ENCODE assay signal across 5 fruit fly cellular contexts in the genomic region with DNA sequence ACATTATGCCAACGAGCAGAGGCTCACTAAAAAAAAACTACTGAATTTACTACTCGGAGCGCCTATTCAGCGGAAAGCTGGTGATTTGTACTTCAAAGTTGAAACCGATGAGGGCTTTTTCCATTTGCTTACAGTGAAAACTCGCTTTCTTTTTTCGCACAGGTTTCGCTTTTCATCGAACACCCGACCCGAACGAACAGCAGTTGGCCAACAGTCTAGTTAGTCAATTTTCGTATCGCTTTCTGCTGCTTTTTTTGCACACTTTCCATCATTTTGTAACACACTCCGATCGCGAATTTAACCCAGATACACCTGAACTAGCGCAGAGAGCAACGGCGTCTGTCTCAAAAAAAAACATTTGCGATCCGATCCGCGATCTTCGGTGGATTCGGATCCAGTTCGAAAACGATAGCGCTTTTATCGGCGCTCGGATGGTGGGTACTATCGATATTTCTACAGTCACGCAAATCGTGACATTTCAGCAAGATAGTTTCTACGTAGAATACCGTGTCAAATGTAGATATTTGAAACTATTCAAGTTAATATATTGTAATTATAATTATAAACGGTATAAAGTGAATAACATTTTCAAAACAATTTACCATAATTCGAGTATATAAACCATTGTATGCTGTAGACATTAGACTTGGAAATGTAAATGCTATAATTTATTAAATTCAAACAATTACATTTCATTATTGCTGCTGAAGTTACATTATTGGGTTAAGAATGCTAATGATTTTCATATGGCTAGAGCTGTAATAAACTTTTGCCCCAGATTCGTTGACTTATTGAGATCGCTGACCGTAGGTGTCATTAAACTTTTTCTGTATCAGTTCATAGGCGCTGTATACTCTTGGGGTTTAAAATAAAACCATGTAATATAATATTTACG.
TF ChIP-seq lines count a peak whose summit lies in the region.

CG5346 (minus strand) TSS at position 400 of the 895 bp plus-strand sequence.

TF ChIP-seq in whole organism, adult, 20 proteins besides CTCF, POLR2A, EP300 and RAD21 (continued from another document):
- no peak for TF ChIP-seq toe (GFP tag; optimal IDR thresholded peaks at IDR 0.05; lab: Kevin White, UChicago)
- TF ChIP-seq kay (GFP tag; lab: Kevin White, UChicago; ENCODE audit: borderline replicate concordance) = peak; percentile 63

TF ChIP-seq in whole organism, embryonic, 481 proteins besides CTCF, POLR2A, EP300 and RAD21 (continued from another document and continues in another):
- TF ChIP-seq Med (GFP tag; lab: Kevin White, UChicago) (peak; percentile 58), nmo (GFP tag; optimal IDR thresholded peaks at IDR 0.05; lab: Kevin White, UChicago) (peak; percentile 3), BtbVII (GFP tag; optimal IDR thresholded peaks at IDR 0.05; lab: Kevin White, UChicago) (no peak), CG9727 (GFP tag; optimal IDR thresholded peaks at IDR 0.05; lab: Kevin White, UChicago) (no peak), esg (GFP tag; conservative IDR thresholded peaks at IDR 0.05; lab: Robert Waterston, UW) (no peak), HLH54F (GFP tag; optimal IDR thresholded peaks at IDR 0.05; lab: Kevin White, UChicago) (no peak), CG3995 (GFP tag; optimal IDR thresholded peaks at IDR 0.05; lab: Kevin White, UChicago) (peak; percentile 97), CG10366 (GFP tag; IDR thresholded peaks at IDR 0.05; lab: Robert Waterston, UW) (no peak), CG31441 (GFP tag; IDR thresholded peaks at IDR 0.05; lab: Robert Waterston, UW) (0 out of 2 replicates have a peak, but pooled peaks have one; percentile 37), CG12071 (GFP tag; optimal IDR thresholded peaks at IDR 0.05; lab: Kevin White, UChicago) (no peak), Kr (GFP tag; optimal IDR thresholded peaks at IDR 0.05; lab: Kevin White, UChicago) (no peak), CG10462 (GFP tag; optimal IDR thresholded peaks at IDR 0.05; lab: Kevin White, UChicago) (no peak), Jarid2 (GFP tag; optimal IDR thresholded peaks at IDR 0.05; lab: Kevin White, UChicago) (peak; percentile 33), pb (GFP tag; optimal IDR thresholded peaks at IDR 0.05; lab: Kevin White, UChicago) (no peak), CG30431 (GFP tag; optimal IDR thresholded peaks at IDR 0.05; lab: Kevin White, UChicago) (no peak), hbn (GFP tag; IDR thresholded peaks at IDR 0.05; lab: Robert Waterston, UW; ENCODE audit: partially characterized antibody) (peak; percentile 84), CG2199 (GFP tag; IDR thresholded peaks at IDR 0.05; lab: Robert Waterston, UW) (peak; percentile 59; the same call in 1 of the 3 replicates), grn (GFP tag; optimal IDR thresholded peaks at IDR 0.05; lab: Kevin White, UChicago) (peak; percentile 67), CG16863 (GFP tag; optimal IDR thresholded peaks at IDR 0.05; lab: Kevin White, UChicago) (no peak), bab2 (GFP tag; optimal IDR thresholded peaks at IDR 0.05; lab: Kevin White, UChicago) (no peak), CG14050 (GFP tag; IDR thresholded peaks at IDR 0.05; lab: Robert Waterston, UW) (no peak), slou (GFP tag; optimal IDR thresholded peaks at IDR 0.05; lab: Kevin White, UChicago) (no peak), CG12659 (GFP tag; optimal IDR thresholded peaks at IDR 0.05; lab: Kevin White, UChicago) (peak; percentile 61), Hey (tag; optimal IDR thresholded peaks at IDR 0.05; lab: Kevin White, UChicago) (no peak), CG11723 (GFP tag; optimal IDR thresholded peaks at IDR 0.05; lab: Kevin White, UChicago) (no peak), HmgD (GFP tag; optimal IDR thresholded peaks at IDR 0.05; lab: Kevin White, UChicago) (no peak), CG30403 (GFP tag; optimal IDR thresholded peaks at IDR 0.05; lab: Kevin White, UChicago) (no peak), CG30020 (tag; optimal IDR thresholded peaks at IDR 0.05; lab: Kevin White, UChicago) (no peak), CG34224 (GFP tag; IDR thresholded peaks at IDR 0.05; lab: Robert Waterston, UW; ENCODE audit: partially characterized antibody) (peak; percentile 79)

TF ChIP-seq in whole organism, prepupa, 60 proteins besides CTCF, POLR2A, EP300 and RAD21 (continued from another document and continues in another):
- TF ChIP-seq Met (GFP tag; optimal IDR thresholded peaks at IDR 0.05; lab: Kevin White, UChicago) (no peak), CG8319 (GFP tag; optimal IDR thresholded peaks at IDR 0.05; lab: Kevin White, UChicago) (no peak), eg (GFP tag; IDR thresholded peaks at IDR 0.05; lab: Robert Waterston, UW) (peak; percentile 51; the same call in 2 of the 3 replicates), Eip75B (GFP tag; optimal IDR thresholded peaks at IDR 0.05; lab: Kevin White, UChicago) (peak; percentile 8), Sox15 (GFP tag; optimal IDR thresholded peaks at IDR 0.05; lab: Kevin White, UChicago) (no peak), CG11902 (GFP tag; optimal IDR thresholded peaks at IDR 0.05; lab: Kevin White, UChicago) (no peak), CG3919 (GFP tag; optimal IDR thresholded peaks at IDR 0.05; lab: Kevin White, UChicago) (peak; percentile 18), Lpt (GFP tag; optimal IDR thresholded peaks at IDR 0.05; lab: Kevin White, UChicago) (no peak), Eip78C (GFP tag; lab: Kevin White, UChicago) (peak; percentile 54), dac (GFP tag; optimal IDR thresholded peaks at IDR 0.05; lab: Kevin White, UChicago) (no peak), Hr39 (GFP tag; optimal IDR thresholded peaks at IDR 0.05; lab: Kevin White, UChicago) (no peak), CG11294 (GFP tag; IDR thresholded peaks at IDR 0.05; lab: Robert Waterston, UW) (no peak), Gug (GFP tag; IDR thresholded peaks at IDR 0.05; lab: Robert Waterston, UW) (no peak), CG34406 (GFP tag; optimal IDR thresholded peaks at IDR 0.05; lab: Kevin White, UChicago) (peak; percentile 1), CG9139 (GFP tag; optimal IDR thresholded peaks at IDR 0.05; lab: Kevin White, UChicago) (no peak), Ets21C (GFP tag; optimal IDR thresholded peaks at IDR 0.05; lab: Kevin White, UChicago) (no peak), CG7368 (GFP tag; optimal IDR thresholded peaks at IDR 0.05; lab: Kevin White, UChicago) (no peak), salr (GFP tag; optimal IDR thresholded peaks at IDR 0.05; lab: Kevin White, UChicago) (no peak), lz (GFP tag; optimal IDR thresholded peaks at IDR 0.05; lab: Kevin White, UChicago) (no peak), CG6276 (GFP tag; optimal IDR thresholded peaks at IDR 0.05; lab: Kevin White, UChicago) (peak; percentile 43), fkh (GFP tag; optimal IDR thresholded peaks at IDR 0.05; lab: Kevin White, UChicago) (no peak), svp (GFP tag; lab: Kevin White, UChicago) (peak; percentile 69), CG4318 (GFP tag; optimal IDR thresholded peaks at IDR 0.05; lab: Kevin White, UChicago) (no peak), achi (GFP tag; optimal IDR thresholded peaks at IDR 0.05; lab: Kevin White, UChicago) (peak; percentile 34), cyc (GFP tag; optimal IDR thresholded peaks at IDR 0.05; lab: Kevin White, UChicago) (no peak), CG11762 (GFP tag; optimal IDR thresholded peaks at IDR 0.05; lab: Kevin White, UChicago; ENCODE audit: insufficient read depth) (no peak), acj6 (GFP tag; optimal IDR thresholded peaks at IDR 0.05; lab: Kevin White, UChicago) (no peak), ss (GFP tag; optimal IDR thresholded peaks at IDR 0.05; lab: Kevin White, UChicago) (no peak), CG6163 (GFP tag; IDR thresholded peaks at IDR 0.05; lab: Robert Waterston, UW) (peak; percentile 62; the same call in 1 of the 3 replicates), esn (GFP tag; optimal IDR thresholded peaks at IDR 0.05; lab: Kevin White, UChicago) (peak; percentile 5), CG10669 (GFP tag; optimal IDR thresholded peaks at IDR 0.05; lab: Kevin White, UChicago) (no peak), pdm3 (GFP tag; optimal IDR thresholded peaks at IDR 0.05; lab: Kevin White, UChicago) (no peak)

TF ChIP-seq in whole organism, pupa, 21 proteins besides CTCF, POLR2A, EP300 and RAD21 (continued from another document):
- TF ChIP-seq EcR (GFP tag; optimal IDR thresholded peaks at IDR 0.05; lab: Kevin White, UChicago) = peak; percentile 89
- TF ChIP-seq CG17806 (tag; optimal IDR thresholded peaks at IDR 0.05; lab: Kevin White, UChicago) = no peak

TF ChIP-seq in whole organism, wandering third instar larva, 38 proteins besides CTCF, POLR2A, EP300 and RAD21 (continued from another document):
- no peak for TF ChIP-seq h (GFP tag; optimal IDR thresholded peaks at IDR 0.05; lab: Kevin White, UChicago)
- TF ChIP-seq dl (GFP tag; optimal IDR thresholded peaks at IDR 0.05; lab: Kevin White, UChicago; ENCODE audit: insufficient read depth in 1 of 2, partially characterized antibody in 2 of 2) = no peak
- TF ChIP-seq Dif (GFP tag; optimal IDR thresholded peaks at IDR 0.05; lab: Kevin White, UChicago; ENCODE audit: partially characterized antibody) = no peak
- TF ChIP-seq CG9705 (GFP tag; optimal IDR thresholded peaks at IDR 0.05; lab: Kevin White, UChicago) = no peak
- no peak for TF ChIP-seq Vsx2 (GFP tag; optimal IDR thresholded peaks at IDR 0.05; lab: Kevin White, UChicago; ENCODE audit: partially characterized antibody)
